Worm (Caenorhabditis elegans) whole organism, L1 larva: ENCODE data around the gene lgc-5.
A peak's percentile ranks its signal among the peaks of the same experiment; 100 is the strongest.

ENCODE experiments used
- C34B4.2 ChIP-seq: sonication (generic microtip); optimal IDR thresholded peaks from 2 replicates; lab custom pipeline; 2017; ENCODE audit warnings: mild to moderate bottlenecking, missing genetic modification characterization, missing compliant biosample characterization
- Y116A8C.19 ChIP-seq: sonication (generic microtip); optimal IDR thresholded peaks from 2 replicates; lab custom pipeline; 2016; ENCODE audit warnings: missing compliant biosample characterization, missing genetic modification characterization, borderline replicate concordance
- aha-1 ChIP-seq: fragments of 150-350 bp; optimal IDR thresholded peaks from 2 replicates; lab custom pipeline; 2014; ENCODE audit warnings: missing biosample characterization, missing genetic modification characterization
- aly-2 ChIP-seq: fragments of 150-350 bp; optimal IDR thresholded peaks from 2 replicates; lab custom pipeline; 2014; ENCODE audit warnings: missing biosample characterization, missing genetic modification characterization
- blmp-1 ChIP-seq: fragments of 150-350 bp; optimal IDR thresholded peaks from 2 replicates; lab custom pipeline; 2014; ENCODE audit warnings: missing biosample characterization, missing genetic modification characterization
- ceh-63 ChIP-seq: fragments of 200-800 bp; sonication (Bioruptor generic); optimal IDR thresholded peaks from 2 replicates; lab custom pipeline; 2018; ENCODE audit warnings: mild to moderate bottlenecking, missing genetic modification characterization, missing compliant biosample characterization
- ceh-8 ChIP-seq: fragments of 200-800 bp; sonication (Bioruptor generic); optimal IDR thresholded peaks from 2 replicates; lab custom pipeline; 2018; ENCODE audit warnings: mild to moderate bottlenecking, missing genetic modification characterization, moderate library complexity, missing compliant biosample characterization
- ceh-88 ChIP-seq: fragments of 200-800 bp; sonication (Bioruptor generic); IDR thresholded peaks from 2 replicates; pipeline ENCODE4 v1.3.6; 2022; ENCODE audit warnings: missing genetic modification characterization, missing compliant biosample characterization
- ceh-90 ChIP-seq: sonication (generic microtip); optimal IDR thresholded peaks from 2 replicates; lab custom pipeline; 2016; ENCODE audit warnings: missing genetic modification characterization, missing compliant biosample characterization
- ces-1 ChIP-seq: fragments of 150-350 bp; optimal IDR thresholded peaks from 2 replicates; lab custom pipeline; 2014; ENCODE audit warnings: missing biosample characterization, missing genetic modification reagents, missing genetic modification characterization
- dsc-1 ChIP-seq: sonication (generic microtip); optimal IDR thresholded peaks from 2 replicates; lab custom pipeline; 2016; ENCODE audit warnings: mild to moderate bottlenecking, missing genetic modification characterization, missing compliant biosample characterization
- efl-3 ChIP-seq: fragments of 200-800 bp; sonication (Bioruptor generic); optimal IDR thresholded peaks from 2 replicates; lab custom pipeline; 2018; ENCODE audit warnings: mild to moderate bottlenecking, missing genetic modification characterization, missing compliant biosample characterization
- egl-13 ChIP-seq: sonication (generic microtip); optimal IDR thresholded peaks from 2 replicates; lab custom pipeline; 2016; ENCODE audit warnings: missing genotype, missing genetic modification reagents, missing genetic modification characterization, missing compliant biosample characterization
- elt-3 ChIP-seq, 6 experiments: fragments of 150-350 bp in 1 of 6; sonication (generic microtip); optimal IDR thresholded peaks; 2 replicates each; lab custom pipeline; 2017 to 2018; ENCODE audit warnings: missing biosample characterization in 6 of 6, missing genetic modification characterization in 6 of 6, inconsistent platforms in 1 of 6
- fos-1 ChIP-seq: fragments of 150-350 bp; optimal IDR thresholded peaks from 2 replicates; lab custom pipeline; 2014; ENCODE audit warnings: missing biosample characterization, missing genetic modification characterization
- grh-1 ChIP-seq: fragments of 200-800 bp; sonication (Bioruptor generic); IDR thresholded peaks from 2 replicates; pipeline ENCODE4 v1.3.6; 2022; ENCODE audit warnings: missing genetic modification reagents, missing genetic modification characterization, missing compliant biosample characterization
- hlh-17 ChIP-seq: fragments of 200-800 bp; sonication (Bioruptor generic); optimal IDR thresholded peaks from 2 replicates; lab custom pipeline; 2018; ENCODE audit warnings: missing genetic modification characterization, mild to moderate bottlenecking, missing compliant biosample characterization, moderate library complexity, borderline replicate concordance
- hlh-4 ChIP-seq: sonication (generic microtip); optimal IDR thresholded peaks from 2 replicates; lab custom pipeline; 2016; ENCODE audit warnings: mild to moderate bottlenecking, missing genetic modification characterization, missing compliant biosample characterization
- irx-1 ChIP-seq: sonication (generic microtip); optimal IDR thresholded peaks from 2 replicates; lab custom pipeline; 2016; ENCODE audit warnings: missing genetic modification characterization, missing compliant biosample characterization
- jun-1 ChIP-seq: fragments of 150-350 bp; optimal IDR thresholded peaks from 2 replicates; lab custom pipeline; 2014; ENCODE audit warnings: missing biosample characterization, missing genetic modification reagents, missing genetic modification characterization
- lin-13 ChIP-seq: fragments of 150-350 bp; optimal IDR thresholded peaks from 2 replicates; lab custom pipeline; 2014; ENCODE audit warnings: missing biosample characterization, missing genetic modification reagents, missing genetic modification characterization
- lin-14 ChIP-seq: fragments of 200-800 bp; sonication (Bioruptor generic); optimal IDR thresholded peaks from 2 replicates; lab custom pipeline; 2018; ENCODE audit warnings: mild to moderate bottlenecking, missing genetic modification characterization, moderate library complexity, missing compliant biosample characterization
- lin-35 ChIP-seq, 2 experiments: fragments of 150-350 bp; optimal IDR thresholded peaks; 2 replicates each; lab custom pipeline; 2014; ENCODE audit warnings: missing biosample characterization in 2 of 2, missing genetic modification characterization in 2 of 2, missing genetic modification reagents in 2 of 2
- lin-39 ChIP-seq: fragments of 150-350 bp; optimal IDR thresholded peaks from 2 replicates; lab custom pipeline; 2014; ENCODE audit warnings: missing biosample characterization, missing genetic modification reagents, missing genetic modification characterization
- lir-3 ChIP-seq: sonication (generic microtip); optimal IDR thresholded peaks from 2 replicates; lab custom pipeline; 2016; ENCODE audit warnings: mild to moderate bottlenecking, missing genetic modification characterization, moderate library complexity, missing compliant biosample characterization; ENCODE audit not compliant: poor library complexity
- mab-9 ChIP-seq: fragments of 200-800 bp; sonication (Bioruptor generic); IDR thresholded peaks from 2 replicates; pipeline ENCODE4 v1.3.6; 2022; ENCODE audit warnings: missing genetic modification reagents, missing genetic modification characterization, missing compliant biosample characterization
- mdl-1 ChIP-seq, 2 experiments: fragments of 150-350 bp; optimal IDR thresholded peaks; 2 replicates each; lab custom pipeline; 2014 to 2017; ENCODE audit warnings: missing biosample characterization in 2 of 2, missing genetic modification characterization in 2 of 2, inconsistent platforms in 1 of 2
- nhr-11 ChIP-seq: fragments of 150-350 bp; optimal IDR thresholded peaks from 2 replicates; lab custom pipeline; 2014; ENCODE audit warnings: missing biosample characterization, missing genetic modification characterization
- nhr-12 ChIP-seq: sonication (generic microtip); optimal IDR thresholded peaks from 2 replicates; lab custom pipeline; 2017; ENCODE audit warnings: missing biosample characterization, missing genetic modification characterization
- nhr-19 ChIP-seq: fragments of 200-800 bp; sonication (Bioruptor generic); conservative IDR thresholded peaks from 2 replicates; pipeline ENCODE4 v1.3.6; 2022; ENCODE audit warnings: missing genetic modification characterization, missing compliant biosample characterization
- nhr-28 ChIP-seq: fragments of 150-350 bp; optimal IDR thresholded peaks from 2 replicates; lab custom pipeline; 2014; ENCODE audit warnings: missing biosample characterization, missing genetic modification characterization
- nhr-47 ChIP-seq: sonication (generic microtip); optimal IDR thresholded peaks from 2 replicates; lab custom pipeline; 2016; ENCODE audit warnings: mild to moderate bottlenecking, missing genetic modification characterization, moderate library complexity, missing compliant biosample characterization
- nhr-76 ChIP-seq: sonication (generic microtip); optimal IDR thresholded peaks from 2 replicates; lab custom pipeline; 2017; ENCODE audit warnings: missing biosample characterization, missing genetic modification characterization
- nhr-84 ChIP-seq: sonication (generic microtip); optimal IDR thresholded peaks from 2 replicates; lab custom pipeline; 2017; ENCODE audit warnings: missing biosample characterization, missing genetic modification characterization
- nhr-85 ChIP-seq: sonication (generic microtip); peaks from one replicate; lab custom pipeline; 2016; ENCODE audit warnings: missing genetic modification characterization, inconsistent platforms, missing compliant biosample characterization
- pag-3 ChIP-seq: sonication (generic microtip); optimal IDR thresholded peaks from 2 replicates; lab custom pipeline; 2017; ENCODE audit warnings: missing genetic modification characterization, mild to moderate bottlenecking, missing compliant biosample characterization, antibody characterized with exemption, borderline replicate concordance; ENCODE audit not compliant: insufficient read depth
- rnt-1 ChIP-seq: sonication (generic microtip); optimal IDR thresholded peaks from 2 replicates; lab custom pipeline; 2016; ENCODE audit warnings: mild to moderate bottlenecking, missing genetic modification characterization, moderate library complexity, missing compliant biosample characterization
- snpc-4 ChIP-seq: fragments of 150-350 bp; optimal IDR thresholded peaks from 2 replicates; lab custom pipeline; 2014; ENCODE audit warnings: missing biosample characterization, missing genetic modification characterization
- snu-23 ChIP-seq: sonication (generic microtip); optimal IDR thresholded peaks from 2 replicates; lab custom pipeline; 2016; ENCODE audit warnings: missing genetic modification characterization, missing compliant biosample characterization
- sox-4 ChIP-seq: sonication (generic microtip); optimal IDR thresholded peaks from 2 replicates; lab custom pipeline; 2016; ENCODE audit warnings: missing genetic modification characterization, missing compliant biosample characterization
- swsn-7 ChIP-seq: sonication (generic microtip); optimal IDR thresholded peaks from 2 replicates; lab custom pipeline; 2016; ENCODE audit warnings: missing genetic modification characterization, missing compliant biosample characterization
- tbx-2 ChIP-seq: sonication (generic microtip); optimal IDR thresholded peaks from 2 replicates; lab custom pipeline; 2016; ENCODE audit warnings: missing genetic modification characterization, missing compliant biosample characterization
- tlp-1 ChIP-seq: fragments of 150-350 bp; optimal IDR thresholded peaks from 2 replicates; lab custom pipeline; 2014; ENCODE audit warnings: missing biosample characterization, missing genetic modification characterization
- unc-62 ChIP-seq: fragments of 150-350 bp; optimal IDR thresholded peaks from 2 replicates; lab custom pipeline; 2014; ENCODE audit warnings: missing biosample characterization, missing genetic modification reagents, missing genetic modification characterization
- unc-86 ChIP-seq: sonication (generic microtip); optimal IDR thresholded peaks from 2 replicates; lab custom pipeline; 2016; ENCODE audit warnings: missing genetic modification characterization, missing compliant biosample characterization
- unc-98 ChIP-seq: fragments of 200-800 bp; sonication (Bioruptor generic); IDR thresholded peaks from 2 replicates; pipeline ENCODE4 v1.3.6; 2022; ENCODE audit warnings: missing genetic modification characterization, missing compliant biosample characterization
- vab-15 ChIP-seq: sonication (generic microtip); optimal IDR thresholded peaks from 2 replicates; lab custom pipeline; 2017; ENCODE audit warnings: missing genotype, mild to moderate bottlenecking, missing genetic modification characterization, missing compliant biosample characterization
- xbp-1 ChIP-seq: sonication (generic microtip); optimal IDR thresholded peaks from 2 replicates; lab custom pipeline; 2016; ENCODE audit warnings: missing genetic modification characterization, missing compliant biosample characterization
- ztf-11 ChIP-seq, 2 experiments: sonication (generic microtip); optimal IDR thresholded peaks; 2 replicates each; lab custom pipeline; 2016 to 2017; ENCODE audit warnings: missing genetic modification characterization in 2 of 2, missing biosample characterization in 1 of 2, missing compliant biosample characterization in 1 of 2
- ztf-4 ChIP-seq: fragments of 150-350 bp; optimal IDR thresholded peaks from 2 replicates; lab custom pipeline; 2014; ENCODE audit warnings: missing biosample characterization, missing genetic modification characterization

The lgc-5 gene

ce11 chrIV:8301925-8302324, 40.6 kb upstream of the lgc-5 start (continued):
- TF ChIP-seq C34B4.2 (no peak), rnt-1 (tag; lab: Kevin White, UChicago) (no peak), nhr-11 (tag; lab: Kevin White, UChicago) (no peak), jun-1 (no peak), lir-3 (tag; lab: Kevin White, UChicago) (no peak), unc-98 (GFP tag; lab: Robert Waterston, UW) (no peak), ceh-63 (GFP tag; lab: Kevin White, UChicago) (no peak), nhr-76 (no peak), fos-1 (tag; lab: Kevin White, UChicago) (no peak), ceh-8 (no peak), nhr-85 (peak; percentile 79), dsc-1 (no peak), lin-39 (no peak), unc-62 (GFP tag; lab: Kevin White, UChicago) (no peak), ceh-90 (tag; lab: Kevin White, UChicago) (no peak), unc-86 (tag; lab: Kevin White, UChicago) (no peak), lin-35 (GFP tag; optimal IDR thresholded peaks at IDR 0.05; lab: Kevin White, UChicago) (peak; percentile 5 to 59), ces-1 (GFP tag; lab: Kevin White, UChicago) (no peak), aly-2 (tag; lab: Kevin White, UChicago) (no peak), tbx-2 (tag; lab: Kevin White, UChicago) (peak; percentile 27), sox-4 (tag; lab: Kevin White, UChicago) (no peak), lin-14 (peak; percentile 76), nhr-28 (tag; lab: Kevin White, UChicago) (no peak), mab-9 (GFP tag; lab: Robert Waterston, UW) (no peak), nhr-19 (GFP tag; lab: Robert Waterston, UW) (0 out of 2 replicates have a peak, but pooled peaks have one; percentile 32), xbp-1 (no peak), lin-13 (GFP tag; lab: Kevin White, UChicago) (no peak), hlh-4 (no peak), vab-15 (tag; lab: Kevin White, UChicago) (no peak), mdl-1 (tag; optimal IDR thresholded peaks at IDR 0.05; lab: Kevin White, UChicago) (no peak), grh-1 (GFP tag; lab: Robert Waterston, UW) (peak; percentile 63), nhr-12 (tag; lab: Kevin White, UChicago) (no peak), ceh-88 (GFP tag; lab: Robert Waterston, UW) (no peak), irx-1 (no peak), snpc-4 (tag; lab: Kevin White, UChicago) (no peak), efl-3 (GFP tag; lab: Kevin White, UChicago) (no peak)

ce11 chrIV:8302648-8303161, 39.8 kb upstream of the lgc-5 start:
- TF ChIP-seq lin-13 (GFP tag; lab: Kevin White, UChicago) (no peak), nhr-47 (tag; lab: Kevin White, UChicago) (no peak), snu-23 (peak; percentile 18), hlh-17 (GFP tag; lab: Kevin White, UChicago) (no peak), dsc-1 (no peak), ztf-11 (tag; optimal IDR thresholded peaks at IDR 0.05; lab: Kevin White, UChicago) (no peak), aha-1 (no peak), egl-13 (tag; lab: Kevin White, UChicago) (no peak), mab-9 (GFP tag; lab: Robert Waterston, UW) (no peak), ztf-4 (tag; lab: Kevin White, UChicago) (no peak), fos-1 (tag; lab: Kevin White, UChicago) (no peak), swsn-7 (tag; lab: Kevin White, UChicago) (no peak), pag-3 (no peak), nhr-28 (tag; lab: Kevin White, UChicago) (no peak), tlp-1 (no peak), tbx-2 (tag; lab: Kevin White, UChicago) (no peak), lin-14 (peak; percentile 30), nhr-85 (peak; percentile 90), grh-1 (GFP tag; lab: Robert Waterston, UW) (peak; percentile 64), ces-1 (GFP tag; lab: Kevin White, UChicago) (no peak), nhr-84 (no peak), mdl-1 (tag; optimal IDR thresholded peaks at IDR 0.05; lab: Kevin White, UChicago) (no peak), ceh-90 (tag; lab: Kevin White, UChicago) (no peak), C34B4.2 (no peak), jun-1 (no peak), elt-3 (tag; optimal IDR thresholded peaks at IDR 0.05; lab: Kevin White, UChicago) (peak in 4 of 6 experiments; percentile 1 to 18 (median 16)), Y116A8C.19 (tag; lab: Kevin White, UChicago) (no peak), efl-3 (GFP tag; lab: Kevin White, UChicago) (no peak), blmp-1 (tag; lab: Kevin White, UChicago) (peak; percentile 70), xbp-1 (no peak)
